Worm (Caenorhabditis elegans) whole organism, L4 larva: ENCODE data around the gene msp-32.
A peak's percentile ranks its signal among the peaks of the same experiment; 100 is the strongest.

Source experiments
- D1046.2 ChIP-seq: fragments of 200-800 bp; sonication (Bioruptor generic); IDR thresholded peaks from 2 replicates; pipeline ENCODE4 v1.3.6; 2022; ENCODE audit warnings: missing genetic modification characterization, missing compliant biosample characterization
- T20F7.1 ChIP-seq: fragments of 200-800 bp; sonication (Bioruptor generic); optimal IDR thresholded peaks from 2 replicates; lab custom pipeline; 2018; ENCODE audit warnings: mild to moderate bottlenecking, missing genetic modification characterization, missing compliant biosample characterization
- T26A8.4 ChIP-seq: fragments of 200-800 bp; sonication (Bioruptor generic); IDR thresholded peaks from 2 replicates; pipeline ENCODE4 v1.3.6; 2022; ENCODE audit warnings: missing genetic modification characterization, missing compliant biosample characterization
- Y105C5A.15 ChIP-seq: fragments of 200-800 bp; sonication (Bioruptor generic); IDR thresholded peaks from 2 replicates; pipeline ENCODE4 v1.3.6; 2022; ENCODE audit warnings: missing genetic modification characterization, missing compliant biosample characterization
- Y48G9A.11 ChIP-seq: fragments of 200-800 bp; sonication (Bioruptor generic); IDR thresholded peaks from 2 replicates; pipeline ENCODE4 v1.3.6; 2022; ENCODE audit warnings: missing genetic modification reagents, missing genetic modification characterization, missing compliant biosample characterization
- Y75B8A.6 ChIP-seq: fragments of 200-800 bp; sonication (Bioruptor generic); IDR thresholded peaks from 2 replicates; pipeline ENCODE4 v1.3.6; 2022; ENCODE audit warnings: missing genetic modification reagents, missing genetic modification characterization, missing compliant biosample characterization
- ZK337.2 ChIP-seq: fragments of 200-800 bp; sonication (Bioruptor generic); IDR thresholded peaks from 2 replicates; pipeline ENCODE4 v1.3.6; 2022; ENCODE audit warnings: missing genetic modification reagents, missing genetic modification characterization, missing compliant biosample characterization
- aha-1 ChIP-seq: fragments of 150-350 bp; peaks from one replicate; lab custom pipeline; 2014; ENCODE audit warnings: missing biosample characterization, missing genetic modification characterization
- aly-2 ChIP-seq: sonication (generic microtip); optimal IDR thresholded peaks from 2 replicates; lab custom pipeline; 2018; ENCODE audit warnings: missing biosample characterization, missing genetic modification characterization
- ama-1 ChIP-seq: fragments of 150-350 bp; optimal IDR thresholded peaks from 2 replicates; lab custom pipeline; 2014; ENCODE audit warnings: inconsistent platforms, mixed read lengths
- ceh-20 ChIP-seq: fragments of 200-800 bp; sonication (Bioruptor generic); IDR thresholded peaks from 2 replicates; pipeline ENCODE4 v1.3.6; 2022; ENCODE audit warnings: missing genetic modification reagents, missing genetic modification characterization, missing compliant biosample characterization
- ceh-28 ChIP-seq: fragments of 150-350 bp; optimal IDR thresholded peaks from 2 replicates; lab custom pipeline; 2014; ENCODE audit warnings: missing biosample characterization, missing genetic modification reagents, missing genetic modification characterization
- ctbp-1 ChIP-seq: fragments of 200-800 bp; sonication (Bioruptor generic); IDR thresholded peaks from 2 replicates; pipeline ENCODE4 v1.3.6; 2022; ENCODE audit warnings: missing genetic modification reagents, missing genetic modification characterization, missing compliant biosample characterization
- daf-12 ChIP-seq: fragments of 150-350 bp; optimal IDR thresholded peaks from 2 replicates; lab custom pipeline; 2014; ENCODE audit warnings: missing biosample characterization, missing genetic modification reagents, missing genetic modification characterization
- daf-16 ChIP-seq, 3 experiments: sonication (generic microtip); optimal IDR thresholded peaks; 2 replicates each; lab custom pipeline; 2016 to 2017; ENCODE audit warnings: missing genetic modification characterization in 3 of 3, missing genetic modification reagents in 3 of 3, mild to moderate bottlenecking in 2 of 3, missing compliant biosample characterization in 2 of 3, missing biosample characterization in 1 of 3, moderate library complexity in 1 of 3
- daf-8 ChIP-seq: fragments of 200-800 bp; sonication (Bioruptor generic); IDR thresholded peaks from 2 replicates; pipeline ENCODE4 v1.3.6; 2022; ENCODE audit warnings: missing genetic modification characterization, missing compliant biosample characterization
- dmd-6 ChIP-seq: fragments of 200-800 bp; sonication (Bioruptor generic); IDR thresholded peaks from 2 replicates; pipeline ENCODE4 v1.3.6; 2022; ENCODE audit warnings: missing genetic modification reagents, missing genetic modification characterization, missing compliant biosample characterization
- dmd-8 ChIP-seq: fragments of 200-800 bp; sonication (Bioruptor generic); IDR thresholded peaks from 2 replicates; pipeline ENCODE4 v1.3.6; 2022; ENCODE audit warnings: missing genetic modification characterization, missing compliant biosample characterization
- dpl-1 ChIP-seq: fragments of 150-350 bp; optimal IDR thresholded peaks from 2 replicates; lab custom pipeline; 2014; ENCODE audit warnings: missing biosample characterization, missing genetic modification reagents, missing genetic modification characterization
- duxl-1 ChIP-seq: sonication (generic microtip); optimal IDR thresholded peaks from 2 replicates; lab custom pipeline; 2016; ENCODE audit warnings: mild to moderate bottlenecking, missing genetic modification characterization, moderate library complexity, missing compliant biosample characterization; ENCODE audit not compliant: poor library complexity
- dve-1 ChIP-seq: sonication (generic microtip); optimal IDR thresholded peaks from 2 replicates; lab custom pipeline; 2017; ENCODE audit warnings: antibody characterized with exemption, mild to moderate bottlenecking, missing genetic modification characterization, missing compliant biosample characterization; ENCODE audit not compliant: insufficient read depth
- egl-43 ChIP-seq: fragments of 200-800 bp; sonication (Bioruptor generic); IDR thresholded peaks from 2 replicates; pipeline ENCODE4 v1.3.6; 2022; ENCODE audit warnings: missing genetic modification reagents, missing genetic modification characterization, missing compliant biosample characterization
- fkh-10 ChIP-seq: fragments of 150-350 bp; optimal IDR thresholded peaks from 2 replicates; lab custom pipeline; 2014; ENCODE audit warnings: missing biosample characterization, missing genetic modification reagents, missing genetic modification characterization
- hlh-11 ChIP-seq: fragments of 200-800 bp; sonication (Bioruptor generic); optimal IDR thresholded peaks from 2 replicates; lab custom pipeline; 2018; ENCODE audit warnings: mild to moderate bottlenecking, missing genetic modification characterization, missing compliant biosample characterization
- hlh-30 ChIP-seq: sonication (generic microtip); optimal IDR thresholded peaks from 2 replicates; lab custom pipeline; 2017; ENCODE audit warnings: antibody characterized with exemption, mild to moderate bottlenecking, missing genetic modification characterization, missing compliant biosample characterization; ENCODE audit not compliant: insufficient read depth
- lin-15B ChIP-seq: fragments of 150-350 bp; sonication (generic microtip); optimal IDR thresholded peaks from 3 replicates; lab custom pipeline; 2014; ENCODE audit warnings: missing biosample characterization, missing genetic modification characterization
- lin-38 ChIP-seq: fragments of 200-800 bp; sonication (Bioruptor generic); IDR thresholded peaks from 2 replicates; pipeline ENCODE4 v1.3.6; 2022; ENCODE audit warnings: missing genetic modification reagents, missing genetic modification characterization, missing compliant biosample characterization
- lsy-2 ChIP-seq, 2 experiments: fragments of 150-350 bp in 1 of 2; sonication (generic microtip) in 1 of 2; optimal IDR thresholded peaks; 2 replicates each; lab custom pipeline; 2014 to 2017; ENCODE audit warnings: missing biosample characterization in 2 of 2, missing genetic modification characterization in 2 of 2
- mdl-1 ChIP-seq, 2 experiments: fragments of 150-350 bp in 1 of 2; sonication (generic microtip) in 1 of 2; optimal IDR thresholded peaks; 2 replicates each; lab custom pipeline; 2014 to 2017; ENCODE audit warnings: missing biosample characterization in 2 of 2, missing genetic modification characterization in 2 of 2
- mes-2 ChIP-seq: sonication (generic microtip); optimal IDR thresholded peaks from 2 replicates; lab custom pipeline; 2016; ENCODE audit warnings: missing genotype, mild to moderate bottlenecking, missing genetic modification characterization, missing compliant biosample characterization; ENCODE audit not compliant: poor library complexity, severe bottlenecking
- mxl-3 ChIP-seq: fragments of 200-800 bp; sonication (Bioruptor generic); optimal IDR thresholded peaks from 2 replicates; lab custom pipeline; 2018; ENCODE audit warnings: mild to moderate bottlenecking, missing genetic modification characterization, missing compliant biosample characterization
- nhr-28 ChIP-seq: fragments of 150-350 bp; optimal IDR thresholded peaks from 2 replicates; lab custom pipeline; 2014; ENCODE audit warnings: missing biosample characterization, missing genetic modification characterization
- nhr-48 ChIP-seq: sonication (generic microtip); optimal IDR thresholded peaks from 2 replicates; lab custom pipeline; 2016; ENCODE audit warnings: mild to moderate bottlenecking, missing genetic modification characterization, missing compliant biosample characterization
- nhr-77 ChIP-seq: fragments of 150-350 bp; optimal IDR thresholded peaks from 2 replicates; lab custom pipeline; 2014; ENCODE audit warnings: missing biosample characterization, missing genetic modification characterization
- pha-4 ChIP-seq, 2 experiments: fragments of 150-350 bp in 1 of 2; fragments of 200-800 bp in 1 of 2; sonication (Bioruptor generic) in 1 of 2; IDR thresholded peaks in 1 of 2; optimal IDR thresholded peaks in 1 of 2; 2 replicates each; pipeline versions ENCODE4 v1.3.6 to Lab custom; 2014 to 2022; ENCODE audit warnings: missing genetic modification characterization in 2 of 2, missing genetic modification reagents in 2 of 2, missing biosample characterization in 1 of 2, missing compliant biosample characterization in 1 of 2
- php-3 ChIP-seq: fragments of 200-800 bp; sonication (Bioruptor generic); IDR thresholded peaks from 2 replicates; pipeline ENCODE4 v1.3.6; 2022; ENCODE audit warnings: missing genetic modification reagents, missing genetic modification characterization, missing compliant biosample characterization
- pqm-1 ChIP-seq: sonication (generic microtip); optimal IDR thresholded peaks from 2 replicates; lab custom pipeline; 2017; ENCODE audit warnings: missing biosample characterization, missing genetic modification characterization
- sdz-12 ChIP-seq: fragments of 200-800 bp; sonication (Bioruptor generic); optimal IDR thresholded peaks from 2 replicates; lab custom pipeline; 2018; ENCODE audit warnings: mild to moderate bottlenecking, missing genetic modification characterization, missing compliant biosample characterization
- set-16 ChIP-seq: fragments of 200-800 bp; sonication (Bioruptor generic); IDR thresholded peaks from 2 replicates; pipeline ENCODE4 v1.3.6; 2022; ENCODE audit warnings: missing genetic modification reagents, missing genetic modification characterization, missing compliant biosample characterization
- unc-62 ChIP-seq, 3 experiments: fragments of 150-350 bp in 1 of 3; sonication (generic microtip); optimal IDR thresholded peaks in 2 of 3; peaks in 1 of 3; 1 replicate in 1 of 3; 2 replicates in 2 of 3; lab custom pipeline; 2014 to 2017; ENCODE audit warnings: missing biosample characterization in 3 of 3, missing genetic modification characterization in 3 of 3, missing genetic modification reagents in 3 of 3, missing genotype in 1 of 3
- zfp-3 ChIP-seq: fragments of 200-800 bp; sonication (Bioruptor generic); conservative IDR thresholded peaks from 2 replicates; pipeline ENCODE4 v1.3.6; 2022; ENCODE audit warnings: missing genetic modification reagents, missing genetic modification characterization, missing compliant biosample characterization
- zip-11 ChIP-seq: fragments of 200-800 bp; sonication (Bioruptor generic); IDR thresholded peaks from 2 replicates; pipeline ENCODE4 v1.3.6; 2022; ENCODE audit warnings: missing genetic modification characterization, missing compliant biosample characterization
- ztf-7 ChIP-seq: fragments of 150-350 bp; optimal IDR thresholded peaks from 2 replicates; lab custom pipeline; 2014; ENCODE audit warnings: missing biosample characterization, missing genetic modification characterization

Gene msp-32

ce11 chrII:4857086-4857485, 41.5 kb upstream of the msp-32 start:
- TF ChIP-seq ceh-28 (peak; percentile 5), hlh-11 (tag; lab: Kevin White, UChicago) (peak; percentile 67), hlh-30 (tag; lab: Kevin White, UChicago) (peak; percentile 36), mxl-3 (peak; percentile 61), unc-62 (GFP tag; optimal IDR thresholded peaks at IDR 0.05 in 1 of 2; lab: Kevin White, UChicago) (peak in 1 of 2 experiments; percentile 20), unc-62 (tag; optimal IDR thresholded peaks at IDR 0.05; lab: Kevin White, UChicago) (no peak), duxl-1 (tag; lab: Kevin White, UChicago) (no peak), pqm-1 (tag; lab: Kevin White, UChicago) (peak; percentile 83), dve-1 (tag; lab: Kevin White, UChicago) (peak; percentile 48), nhr-77 (tag; lab: Kevin White, UChicago) (peak; percentile 23), lsy-2 (tag; optimal IDR thresholded peaks at IDR 0.05; lab: Kevin White, UChicago) (peak in 1 of 2 experiments; percentile 27), pha-4 (GFP tag; IDR thresholded peaks at IDR 0.05; lab: Robert Waterston, UW) (no peak), pha-4 (tag; optimal IDR thresholded peaks at IDR 0.05; lab: Kevin White, UChicago) (peak; percentile 47), Y75B8A.6 (GFP tag; lab: Robert Waterston, UW) (no peak), daf-12 (tag; lab: Kevin White, UChicago) (no peak), nhr-28 (tag; lab: Kevin White, UChicago) (peak; percentile 78), dmd-6 (peak; percentile 52; the same call in 1 of the 2 replicates), daf-16 (GFP tag; optimal IDR thresholded peaks at IDR 0.05; lab: Kevin White, UChicago) (no peak), daf-16 (tag; optimal IDR thresholded peaks at IDR 0.05; lab: Kevin White, UChicago) (peak; percentile 81), mdl-1 (tag; optimal IDR thresholded peaks at IDR 0.05; lab: Kevin White, UChicago) (peak in 1 of 2 experiments; percentile 1), dmd-8 (no peak), daf-8 (GFP tag; lab: Robert Waterston, UW) (no peak), mes-2 (tag; lab: Kevin White, UChicago) (peak; percentile 48)

ce11 chrII:4857873-4858364, 40.7 kb upstream of the msp-32 start, which contains the start of gene F11G11.5:
Gene F11G11.5 (plus strand): TSS chrII:4857923.
- TF ChIP-seq egl-43 (GFP tag; lab: Robert Waterston, UW) (peak; percentile 67; the same call in 1 of the 2 replicates), ama-1 (lab: Kevin White, UChicago) (peak; percentile 25), ZK337.2 (no peak), D1046.2 (GFP tag; lab: Robert Waterston, UW) (0 out of 2 replicates have a peak, but pooled peaks have one; percentile 48), daf-16 (GFP tag; optimal IDR thresholded peaks at IDR 0.05; lab: Kevin White, UChicago) (no peak), daf-16 (tag; optimal IDR thresholded peaks at IDR 0.05; lab: Kevin White, UChicago) (peak; percentile 1), Y48G9A.11 (GFP tag; lab: Robert Waterston, UW) (0 out of 2 replicates have a peak, but pooled peaks have one; percentile 33), T26A8.4 (peak; percentile 70), pha-4 (GFP tag; IDR thresholded peaks at IDR 0.05; lab: Robert Waterston, UW) (peak; percentile 30; the same call in 1 of the 2 replicates), pha-4 (tag; optimal IDR thresholded peaks at IDR 0.05; lab: Kevin White, UChicago) (no peak), ctbp-1 (no peak), unc-62 (GFP tag; optimal IDR thresholded peaks at IDR 0.05 in 1 of 2; lab: Kevin White, UChicago) (no peak), unc-62 (tag; optimal IDR thresholded peaks at IDR 0.05; lab: Kevin White, UChicago) (no peak), php-3 (GFP tag; lab: Robert Waterston, UW) (0 out of 2 replicates have a peak, but pooled peaks have one; percentile 6), set-16 (GFP tag; lab: Robert Waterston, UW) (peak; percentile 67), lin-38 (GFP tag; lab: Robert Waterston, UW) (peak; percentile 35; the same call in 1 of the 2 replicates)

ce11 chrII:4858906-4859411, 39.7 kb upstream of the msp-32 start:
- TF ChIP-seq lin-15B (tag; lab: Kevin White, UChicago) (no peak), aly-2 (tag; lab: Kevin White, UChicago) (no peak), T20F7.1 (no peak), dpl-1 (GFP tag; lab: Kevin White, UChicago) (peak; percentile 20), daf-16 (GFP tag; optimal IDR thresholded peaks at IDR 0.05; lab: Kevin White, UChicago) (no peak), daf-16 (tag; optimal IDR thresholded peaks at IDR 0.05; lab: Kevin White, UChicago) (peak; percentile 1), nhr-48 (tag; lab: Kevin White, UChicago) (no peak), Y105C5A.15 (GFP tag; lab: Robert Waterston, UW) (no peak), aha-1 (tag; lab: Kevin White, UChicago) (peak; percentile 95), ama-1 (lab: Kevin White, UChicago) (peak; percentile 71), dmd-6 (no peak), ztf-7 (no peak), zfp-3 (GFP tag; lab: Robert Waterston, UW) (0 out of 2 replicates have a peak, but pooled peaks have one; percentile 29), set-16 (GFP tag; lab: Robert Waterston, UW) (no peak), fkh-10 (GFP tag; lab: Kevin White, UChicago) (no peak), ceh-20 (GFP tag; lab: Robert Waterston, UW) (no peak), zip-11 (GFP tag; lab: Robert Waterston, UW) (no peak), sdz-12 (no peak), duxl-1 (tag; lab: Kevin White, UChicago) (peak; percentile 38)
